Worm (Caenorhabditis elegans) whole organism, young adult: ENCODE results near the gene C16D2.1.

ENCODE experiments used
- F10E7.11 ChIP-seq: sonication (generic microtip); optimal IDR thresholded peaks from 2 replicates; lab custom pipeline; 2017; ENCODE audit warnings: mild to moderate bottlenecking, missing genetic modification characterization, moderate library complexity, missing compliant biosample characterization
- F22D6.2 ChIP-seq: sonication (generic microtip); optimal IDR thresholded peaks from 2 replicates; lab custom pipeline; 2016; ENCODE audit warnings: mild to moderate bottlenecking, missing genetic modification characterization, missing compliant biosample characterization
- F57A8.1 ChIP-seq: fragments of 200-800 bp; sonication (Bioruptor generic); optimal IDR thresholded peaks from 2 replicates; lab custom pipeline; 2018; ENCODE audit warnings: mild to moderate bottlenecking, missing genetic modification characterization, moderate library complexity, missing compliant biosample characterization
- K12H6.12 ChIP-seq: fragments of 200-800 bp; sonication (Bioruptor generic); optimal IDR thresholded peaks from 2 replicates; lab custom pipeline; 2018; ENCODE audit warnings: mild to moderate bottlenecking, missing genetic modification characterization, missing compliant biosample characterization
- T07F8.4 ChIP-seq: sonication (generic microtip); optimal IDR thresholded peaks from 2 replicates; lab custom pipeline; 2016; ENCODE audit warnings: mild to moderate bottlenecking, missing genetic modification characterization, moderate library complexity, missing compliant biosample characterization
- Y67H2A.10 ChIP-seq: fragments of 200-800 bp; sonication (Bioruptor generic); conservative IDR thresholded peaks from 2 replicates; pipeline ENCODE4 v1.3.6; 2022; ENCODE audit warnings: missing genetic modification reagents, missing genetic modification characterization, missing compliant biosample characterization
- Y95B8A.8 ChIP-seq: fragments of 200-800 bp; sonication (Bioruptor generic); IDR thresholded peaks from 2 replicates; pipeline ENCODE4 v1.3.6; 2022; ENCODE audit warnings: missing genetic modification reagents, missing genetic modification characterization, missing compliant biosample characterization
- akir-1 ChIP-seq: fragments of 200-800 bp; sonication (Bioruptor generic); optimal IDR thresholded peaks from 2 replicates; lab custom pipeline; 2018; ENCODE audit warnings: mild to moderate bottlenecking, missing genetic modification characterization, moderate library complexity, missing compliant biosample characterization
- ama-1 ChIP-seq, 3 experiments: fragments of 150-350 bp in 1 of 3; sonication (generic microtip) in 2 of 3; optimal IDR thresholded peaks; 2 replicates each; lab custom pipeline; 2014 to 2018; ENCODE audit warnings: missing biosample characterization in 2 of 3, missing genetic modification characterization in 2 of 3, missing genetic modification reagents in 2 of 3
- athp-1 ChIP-seq: sonication (generic microtip); optimal IDR thresholded peaks from 2 replicates; lab custom pipeline; 2017; ENCODE audit warnings: mild to moderate bottlenecking, missing genetic modification characterization, missing compliant biosample characterization
- attf-6 ChIP-seq: fragments of 200-800 bp; sonication (Bioruptor generic); IDR thresholded peaks from 2 replicates; pipeline ENCODE4 v1.3.6; 2022; ENCODE audit warnings: missing genetic modification reagents, missing genetic modification characterization, missing compliant biosample characterization
- ceh-100 ChIP-seq: fragments of 200-800 bp; sonication (Bioruptor generic); IDR thresholded peaks from 2 replicates; pipeline ENCODE4 v1.3.6; 2022; ENCODE audit warnings: missing genetic modification reagents, missing genetic modification characterization, missing compliant biosample characterization
- ceh-79 ChIP-seq: sonication (generic microtip); optimal IDR thresholded peaks from 2 replicates; lab custom pipeline; 2017; ENCODE audit warnings: mild to moderate bottlenecking, missing genetic modification characterization, missing compliant biosample characterization
- dpl-1 ChIP-seq: fragments of 150-350 bp; optimal IDR thresholded peaks from 2 replicates; lab custom pipeline; 2014; ENCODE audit warnings: missing biosample characterization, missing genetic modification reagents, missing genetic modification characterization
- fkh-3 ChIP-seq: sonication (generic microtip); optimal IDR thresholded peaks from 2 replicates; lab custom pipeline; 2016; ENCODE audit warnings: mild to moderate bottlenecking, missing genetic modification characterization, missing compliant biosample characterization
- him-1 ChIP-seq: sonication (generic microtip); optimal IDR thresholded peaks from 2 replicates; lab custom pipeline; 2016; ENCODE audit warnings: missing genotype, missing genetic modification reagents, missing genetic modification characterization, missing compliant biosample characterization
- let-607 ChIP-seq, 2 experiments: fragments of 200-800 bp in 1 of 2; sonication (Bioruptor generic) in 1 of 2; sonication (generic microtip) in 1 of 2; optimal IDR thresholded peaks; 2 replicates each; lab custom pipeline; 2016 to 2018; ENCODE audit warnings: mild to moderate bottlenecking in 2 of 2, missing compliant biosample characterization in 2 of 2, missing genetic modification characterization in 2 of 2, moderate library complexity in 2 of 2, missing genotype in 1 of 2
- lsl-1 ChIP-seq: fragments of 200-800 bp; sonication (Bioruptor generic); optimal IDR thresholded peaks from 2 replicates; lab custom pipeline; 2018; ENCODE audit warnings: mild to moderate bottlenecking, missing genetic modification characterization, moderate library complexity, missing compliant biosample characterization
- lsy-27 ChIP-seq: sonication (generic microtip); optimal IDR thresholded peaks from 2 replicates; lab custom pipeline; 2017; ENCODE audit warnings: missing genetic modification characterization, mild to moderate bottlenecking, missing compliant biosample characterization, antibody characterized with exemption, missing genotype, borderline replicate concordance; ENCODE audit not compliant: insufficient read depth
- madf-3 ChIP-seq: fragments of 200-800 bp; sonication (Bioruptor generic); IDR thresholded peaks from 2 replicates; pipeline ENCODE4 v1.3.6; 2022; ENCODE audit warnings: missing genetic modification reagents, missing genetic modification characterization, missing compliant biosample characterization
- nfya-1 ChIP-seq: sonication (generic microtip); optimal IDR thresholded peaks from 2 replicates; lab custom pipeline; 2017; ENCODE audit warnings: antibody characterized with exemption, missing compliant biosample characterization, missing genetic modification characterization, borderline replicate concordance; ENCODE audit not compliant: insufficient read depth
- nfyb-1 ChIP-seq: fragments of 200-800 bp; sonication (Bioruptor generic); IDR thresholded peaks from 2 replicates; pipeline ENCODE4 v1.3.6; 2022; ENCODE audit warnings: missing genetic modification reagents, missing genetic modification characterization, missing compliant biosample characterization
- nhr-27 ChIP-seq: fragments of 200-800 bp; sonication (Bioruptor generic); optimal IDR thresholded peaks from 2 replicates; lab custom pipeline; 2018; ENCODE audit warnings: mild to moderate bottlenecking, missing genetic modification characterization, moderate library complexity, missing compliant biosample characterization
- pha-4 ChIP-seq: fragments of 150-350 bp; sonication (generic microtip); optimal IDR thresholded peaks from 2 replicates; lab custom pipeline; 2014; ENCODE audit warnings: missing biosample characterization, missing genetic modification reagents, missing genetic modification characterization
- rec-8 ChIP-seq, 2 experiments: sonication (generic microtip); optimal IDR thresholded peaks; 2 replicates each; lab custom pipeline; 2016; ENCODE audit warnings: mild to moderate bottlenecking in 2 of 2, missing genetic modification characterization in 2 of 2, missing genetic modification reagents in 2 of 2, missing genotype in 2 of 2, missing biosample characterization in 1 of 2, missing compliant biosample characterization in 1 of 2, moderate library complexity in 1 of 2
- rpc-1 ChIP-seq, 2 experiments: fragments of 150-350 bp in 1 of 2; sonication (generic microtip) in 1 of 2; optimal IDR thresholded peaks; 2 replicates each; lab custom pipeline; 2014 to 2018; ENCODE audit warnings: missing biosample characterization in 1 of 2, missing genetic modification characterization in 1 of 2, missing genetic modification reagents in 1 of 2, missing genotype in 1 of 2
- snpc-1.1 ChIP-seq: sonication (generic microtip); optimal IDR thresholded peaks from 2 replicates; lab custom pipeline; 2017; ENCODE audit warnings: missing genetic modification characterization, mild to moderate bottlenecking, missing compliant biosample characterization, antibody characterized with exemption, moderate library complexity, missing genotype, missing genetic modification reagents; ENCODE audit not compliant: insufficient read depth
- snpc-1.3 ChIP-seq: sonication (generic microtip); optimal IDR thresholded peaks from 2 replicates; lab custom pipeline; 2017; ENCODE audit warnings: missing genetic modification characterization, mild to moderate bottlenecking, missing compliant biosample characterization, antibody characterized with exemption, moderate library complexity, missing genotype, missing genetic modification reagents; ENCODE audit not compliant: insufficient read depth
- snpc-3.4 ChIP-seq: sonication (generic microtip); optimal IDR thresholded peaks from 2 replicates; lab custom pipeline; 2017; ENCODE audit warnings: missing genetic modification characterization, mild to moderate bottlenecking, missing compliant biosample characterization, antibody characterized with exemption, moderate library complexity, missing genotype, missing genetic modification reagents
- sptf-2 ChIP-seq: fragments of 200-800 bp; sonication (Bioruptor generic); optimal IDR thresholded peaks from 2 replicates; lab custom pipeline; 2018; ENCODE audit warnings: mild to moderate bottlenecking, missing genetic modification characterization, missing compliant biosample characterization
- tbp1 ChIP-seq: fragments of 200-800 bp; sonication (Bioruptor generic); optimal IDR thresholded peaks from 2 replicates; lab custom pipeline; 2018; ENCODE audit warnings: mild to moderate bottlenecking, missing genetic modification characterization, missing compliant biosample characterization
- tlf-1 ChIP-seq: fragments of 200-800 bp; sonication (Bioruptor generic); optimal IDR thresholded peaks from 2 replicates; lab custom pipeline; 2018; ENCODE audit warnings: mild to moderate bottlenecking, missing genetic modification characterization, missing compliant biosample characterization
- ztf-26 ChIP-seq: sonication (generic microtip); optimal IDR thresholded peaks from 2 replicates; lab custom pipeline; 2017; ENCODE audit warnings: missing genetic modification characterization, missing compliant biosample characterization
- ztf-28 ChIP-seq: fragments of 200-800 bp; sonication (Bioruptor generic); IDR thresholded peaks from 2 replicates; pipeline ENCODE4 v1.3.6; 2022; ENCODE audit warnings: missing genetic modification reagents, missing genetic modification characterization, missing compliant biosample characterization

The C16D2.1 gene

ce11 chrII:9139172-9139700 lies 7.8 kb downstream of the C16D2.1 start, which contains the start of gene Y9C2UA.1 (continued):
- TF ChIP-seq ztf-28 (GFP tag; lab: Robert Waterston, UW): no peak

ce11 chrII:9141110-9141509 lies 9.6 kb downstream of the C16D2.1 start:
- TF ChIP-seq attf-6 (no peak), madf-3 (no peak), tlf-1 (GFP tag; lab: Kevin White, UChicago) (no peak), fkh-3 (tag; lab: Kevin White, UChicago) (no peak), him-1 (tag; lab: Kevin White, UChicago) (no peak), sptf-2 (no peak), snpc-1.3 (tag; lab: Kevin White, UChicago) (no peak), Y67H2A.10 (GFP tag; lab: Robert Waterston, UW) (no peak), ztf-26 (no peak), rpc-1 (optimal IDR thresholded peaks at IDR 0.05; lab: Kevin White, UChicago) (no peak), rpc-1 (tag; optimal IDR thresholded peaks at IDR 0.05; lab: Kevin White, UChicago) (no peak), lsy-27 (tag; lab: Kevin White, UChicago) (no peak), snpc-3.4 (tag; lab: Kevin White, UChicago) (no peak), ceh-100 (no peak), rec-8 (tag; optimal IDR thresholded peaks at IDR 0.05; lab: Kevin White, UChicago) (no peak), K12H6.12 (tag; lab: Kevin White, UChicago) (no peak), tbp1 (no peak), pha-4 (no peak), F57A8.1 (no peak), F10E7.11 (tag; lab: Kevin White, UChicago) (no peak), F22D6.2 (no peak)

DNA sequence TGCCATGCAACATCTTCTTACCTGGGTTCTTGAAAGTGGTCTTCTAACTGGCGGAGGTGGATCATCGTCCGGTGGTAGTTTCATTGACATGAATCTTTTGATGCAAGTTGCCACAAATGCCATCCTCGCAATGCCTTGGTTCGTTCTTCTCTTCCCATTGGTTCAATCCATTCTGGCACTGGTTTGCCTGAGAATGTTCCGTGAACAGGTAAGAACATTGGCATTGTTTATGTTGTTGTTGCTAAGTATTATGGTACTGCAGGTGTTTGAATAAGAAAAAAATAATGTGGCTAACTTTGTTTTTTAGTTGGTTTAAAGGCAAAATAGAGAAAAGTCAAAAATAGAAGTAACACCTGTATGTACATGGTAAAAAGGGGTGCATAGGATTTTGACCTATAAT lies 12.3 kb downstream of the C16D2.1 start:
- TF ChIP-seq ceh-79 (tag; lab: Kevin White, UChicago) (no peak), nhr-27 (no peak), Y95B8A.8 (GFP tag; lab: Robert Waterston, UW) (no peak), nfyb-1 (GFP tag; lab: Robert Waterston, UW) (no peak), lsl-1 (GFP tag; lab: Kevin White, UChicago) (no peak), let-607 (tag; optimal IDR thresholded peaks at IDR 0.05; lab: Kevin White, UChicago) (no peak), dpl-1 (no peak), ceh-100 (no peak), F57A8.1 (no peak), akir-1 (GFP tag; lab: Kevin White, UChicago) (no peak)
- TF ChIP-seq, all 124 proteins: peak for 0

ce11 chrII:9144366-9144765 lies 12.9 kb downstream of the C16D2.1 start:
- TF ChIP-seq ama-1 (optimal IDR thresholded peaks at IDR 0.05; lab: Kevin White, UChicago) (no peak), ama-1 (GFP tag; optimal IDR thresholded peaks at IDR 0.05; lab: Kevin White, UChicago) (no peak)

DNA sequence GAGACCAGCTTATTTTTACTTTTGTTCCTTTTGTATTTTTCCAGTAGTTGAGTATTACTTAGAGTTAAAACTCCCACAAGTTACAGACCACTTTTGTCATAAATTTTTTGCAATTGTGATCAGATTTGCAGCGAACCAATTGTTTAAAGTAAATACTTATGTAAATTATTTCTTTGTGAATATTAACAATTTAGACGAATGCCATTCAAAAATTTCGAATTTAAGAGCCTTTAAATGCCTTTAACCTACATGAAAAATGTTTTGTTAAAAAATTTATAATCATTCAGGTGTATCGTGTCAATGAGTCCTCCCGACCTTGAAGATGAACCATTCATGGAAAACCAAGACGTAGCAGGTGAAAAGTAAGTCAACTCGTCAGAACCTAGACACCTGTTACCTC lies 14.5 kb downstream of the C16D2.1 start, which contains the start of gene W07A12.4:
W07A12.4 (plus strand) TSS at position 301 of the 400 bp plus-strand sequence.
- TF ChIP-seq dpl-1 (no peak), F57A8.1 (no peak), athp-1 (no peak), nfya-1 (tag; lab: Kevin White, UChicago) (no peak), snpc-1.1 (tag; lab: Kevin White, UChicago) (no peak), T07F8.4 (no peak), F22D6.2 (no peak)
